Worm (Caenorhabditis elegans) whole organism, L2 larva: ENCODE data around the gene F55G7.5.

Experiments
- F13H6.1 ChIP-seq: sonication (generic microtip); optimal IDR thresholded peaks from 2 replicates; lab custom pipeline; 2016; ENCODE audit warnings: missing genetic modification characterization, missing compliant biosample characterization
- ZK546.5 ChIP-seq: sonication (generic microtip); optimal IDR thresholded peaks from 2 replicates; lab custom pipeline; 2017; ENCODE audit warnings: missing biosample characterization, missing genetic modification characterization
- ama-1 ChIP-seq: fragments of 150-350 bp; optimal IDR thresholded peaks from 2 replicates; lab custom pipeline; 2018; ENCODE audit warnings: inconsistent platforms

DNA sequence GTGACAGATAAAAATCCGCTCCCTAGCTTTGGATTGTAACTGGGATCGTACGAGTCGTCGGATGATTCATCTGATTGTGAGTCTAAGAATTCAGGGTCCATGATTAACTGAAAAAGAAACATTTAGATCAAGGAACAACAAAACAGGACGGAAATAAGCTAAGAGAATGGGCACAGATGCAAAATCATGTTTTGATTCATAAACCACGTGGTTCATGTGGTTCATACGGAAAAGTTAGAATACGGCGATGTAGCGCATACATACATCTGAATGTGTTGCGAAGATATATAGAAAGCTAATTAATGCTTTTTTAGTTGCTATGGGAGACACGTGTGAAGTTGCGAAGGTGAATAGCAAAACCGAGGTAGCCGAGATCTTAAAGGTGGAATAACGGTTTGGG, 3.2 kb upstream of the F55G7.5 start, which contains the start of gene F55G7.3:
- TF ChIP-seq ZK546.5 (tag; lab: Kevin White, UChicago) (no peak), ama-1 (lab: Kevin White, UChicago) (no peak), F13H6.1 (tag; lab: Kevin White, UChicago) (no peak)
